Fruit fly (Drosophila melanogaster) whole organism, embryonic: ENCODE results near the gene CG5910.

Source experiments
- Atf-2 ChIP-seq: fragments of 200-800 bp; sonication (Bioruptor generic); optimal IDR thresholded peaks from 2 replicates; lab custom pipeline; 2016; ENCODE audit warnings: missing biosample characterization, missing genetic modification characterization
- B-H1 ChIP-seq: fragments of 200-800 bp; sonication (Bioruptor generic); IDR thresholded peaks from 3 replicates; pipeline ENCODE4 v1.3.6; 2022; ENCODE audit warnings: missing biosample characterization, missing genetic modification characterization
- Bteb2 ChIP-seq: fragments of 200-800 bp; sonication (Bioruptor generic); optimal IDR thresholded peaks from 2 replicates; lab custom pipeline; 2016; ENCODE audit warnings: missing biosample characterization, missing genetic modification characterization
- CG10274 ChIP-seq: fragments of 200-800 bp; sonication (Bioruptor generic); optimal IDR thresholded peaks from 3 replicates; lab custom pipeline; 2017; ENCODE audit warnings: missing biosample characterization, mild to moderate bottlenecking, missing genetic modification characterization
- CG12071 ChIP-seq: fragments of 200-800 bp; sonication (Bioruptor generic); optimal IDR thresholded peaks from 3 replicates; lab custom pipeline; 2018; ENCODE audit warnings: missing biosample characterization, mild to moderate bottlenecking, missing genetic modification characterization
- CG12155 ChIP-seq: fragments of 200-800 bp; sonication (Bioruptor generic); optimal IDR thresholded peaks from 3 replicates; lab custom pipeline; 2016; ENCODE audit warnings: missing biosample characterization, missing genetic modification characterization
- CG12219 ChIP-seq: fragments of 200-800 bp; sonication (Bioruptor generic); optimal IDR thresholded peaks from 3 replicates; lab custom pipeline; 2018; ENCODE audit warnings: missing biosample characterization, mild to moderate bottlenecking, missing genetic modification characterization
- CG13624 ChIP-seq: fragments of 200-800 bp; sonication (Bioruptor generic); optimal IDR thresholded peaks from 2 replicates; lab custom pipeline; 2016; ENCODE audit warnings: missing biosample characterization, missing genetic modification characterization
- CG14965 ChIP-seq: fragments of 200-800 bp; sonication (Bioruptor generic); optimal IDR thresholded peaks from 2 replicates; lab custom pipeline; 2016; ENCODE audit warnings: missing biosample characterization, missing genetic modification characterization, borderline replicate concordance
- CG18262 ChIP-seq: fragments of 200-800 bp; optimal IDR thresholded peaks from 3 replicates; lab custom pipeline; 2019; ENCODE audit warnings: missing biosample characterization, mild to moderate bottlenecking, missing genetic modification characterization, moderate library complexity
- CG1832 ChIP-seq: fragments of 200-800 bp; sonication (Bioruptor generic); optimal IDR thresholded peaks from 2 replicates; lab custom pipeline; 2017; ENCODE audit warnings: missing biosample characterization, mild to moderate bottlenecking, missing genetic modification characterization, inconsistent platforms
- CG2712 ChIP-seq: fragments of 200-800 bp; optimal IDR thresholded peaks from 3 replicates; lab custom pipeline; 2019; ENCODE audit warnings: missing biosample characterization, mild to moderate bottlenecking, missing genetic modification characterization, moderate library complexity
- CG31365 ChIP-seq: fragments of 200-800 bp; sonication (Bioruptor generic); optimal IDR thresholded peaks from 2 replicates; lab custom pipeline; 2018; ENCODE audit warnings: missing biosample characterization, mild to moderate bottlenecking, missing genetic modification characterization
- CG31441 ChIP-seq: fragments of 200-800 bp; sonication (Bioruptor generic); IDR thresholded peaks from 2 replicates; pipeline ENCODE4 v1.3.6; 2022; ENCODE audit warnings: missing biosample characterization, missing genetic modification characterization
- CG32767 ChIP-seq: fragments of 200-800 bp; sonication (Bioruptor generic); IDR thresholded peaks from 2 replicates; pipeline ENCODE4 v1.3.6; 2022; ENCODE audit warnings: missing biosample characterization, missing genetic modification characterization
- CG4360 ChIP-seq: fragments of 200-800 bp; sonication (Bioruptor generic); IDR thresholded peaks from 2 replicates; pipeline ENCODE4 v1.3.6; 2022; ENCODE audit warnings: missing biosample characterization, missing genetic modification characterization
- CG7271 ChIP-seq: fragments of 200-800 bp; sonication (Bioruptor generic); optimal IDR thresholded peaks from 2 replicates; lab custom pipeline; 2018; ENCODE audit warnings: missing biosample characterization, mild to moderate bottlenecking, missing genetic modification characterization, moderate library complexity
- CG7987 ChIP-seq: fragments of 200-800 bp; sonication (Bioruptor generic); optimal IDR thresholded peaks from 2 replicates; lab custom pipeline; 2018; ENCODE audit warnings: missing biosample characterization, mild to moderate bottlenecking, missing genetic modification characterization, moderate library complexity
- CrebB ChIP-seq: fragments of 200-800 bp; sonication (Bioruptor generic); optimal IDR thresholded peaks from 3 replicates; lab custom pipeline; 2018; ENCODE audit warnings: missing biosample characterization, mild to moderate bottlenecking, missing genetic modification characterization
- D ChIP-seq, 2 experiments: fragments of 200-800 bp in 1 of 2; fragments of >200 bp in 1 of 2; sonication (Bioruptor generic) in 1 of 2; optimal IDR thresholded peaks; 2 replicates in 1 of 2; 3 replicates in 1 of 2; lab custom pipeline; 2017; ENCODE audit warnings: mild to moderate bottlenecking in 1 of 2, missing biosample characterization in 1 of 2, missing genetic modification characterization in 1 of 2, missing genetic modification reagents in 1 of 2
- D19A ChIP-seq: fragments of 200-800 bp; optimal IDR thresholded peaks from 3 replicates; lab custom pipeline; 2019; ENCODE audit warnings: missing biosample characterization, mild to moderate bottlenecking, missing genetic modification characterization, moderate library complexity
- Dbx ChIP-seq: fragments of 200-800 bp; sonication (Bioruptor generic); IDR thresholded peaks from 3 replicates; pipeline ENCODE4 v1.3.6; 2022; ENCODE audit warnings: missing biosample characterization, missing genetic modification characterization
- Ets65A ChIP-seq: fragments of 200-800 bp; sonication (Bioruptor generic); peaks from one replicate; lab custom pipeline; 2016; ENCODE audit warnings: missing biosample characterization, missing genetic modification characterization
- Fer2 ChIP-seq: fragments of 200-800 bp; sonication (Bioruptor generic); optimal IDR thresholded peaks from 2 replicates; lab custom pipeline; 2018; ENCODE audit warnings: missing biosample characterization, mild to moderate bottlenecking, missing genetic modification characterization, moderate library complexity
- Hey ChIP-seq: fragments of 200-800 bp; sonication (Bioruptor generic); optimal IDR thresholded peaks from 3 replicates; lab custom pipeline; 2018; ENCODE audit warnings: missing biosample characterization, mild to moderate bottlenecking, missing genetic modification characterization
- Sox100B ChIP-seq: fragments of 200-800 bp; sonication (Bioruptor generic); optimal IDR thresholded peaks from 3 replicates; lab custom pipeline; 2018; ENCODE audit warnings: missing biosample characterization, mild to moderate bottlenecking, missing genetic modification characterization
- Ssrp ChIP-seq: fragments of 200-800 bp; sonication (Bioruptor generic); optimal IDR thresholded peaks from 2 replicates; lab custom pipeline; 2018; ENCODE audit warnings: missing biosample characterization, mild to moderate bottlenecking, missing genetic modification characterization, moderate library complexity
- ara ChIP-seq: fragments of 200-800 bp; sonication (Bioruptor generic); IDR thresholded peaks from 2 replicates; pipeline ENCODE4 v1.3.6; 2022; ENCODE audit warnings: missing biosample characterization, missing genetic modification characterization
- bowl ChIP-seq: fragments of 200-800 bp; sonication (Bioruptor generic); IDR thresholded peaks from 2 replicates; pipeline ENCODE4 v1.3.6; 2022; ENCODE audit warnings: missing biosample characterization, missing genetic modification characterization
- cato ChIP-seq: fragments of 200-800 bp; sonication (Bioruptor generic); optimal IDR thresholded peaks from 2 replicates; lab custom pipeline; 2016; ENCODE audit warnings: missing biosample characterization, missing genetic modification characterization, borderline replicate concordance
- crol ChIP-seq: fragments of 200-800 bp; sonication (Bioruptor generic); IDR thresholded peaks from 2 replicates; pipeline ENCODE4 v1.3.6; 2022; ENCODE audit warnings: missing biosample characterization, missing genetic modification characterization
- dm ChIP-seq: fragments of 200-800 bp; sonication (Bioruptor generic); optimal IDR thresholded peaks from 3 replicates; lab custom pipeline; 2016; ENCODE audit warnings: missing biosample characterization, missing genetic modification characterization
- fd3F ChIP-seq: fragments of 200-800 bp; sonication (Bioruptor generic); optimal IDR thresholded peaks from 2 replicates; lab custom pipeline; 2018; ENCODE audit warnings: missing biosample characterization, mild to moderate bottlenecking, missing genetic modification characterization, moderate library complexity
- gcm2 ChIP-seq: fragments of 200-800 bp; sonication (Bioruptor generic); optimal IDR thresholded peaks from 2 replicates; lab custom pipeline; 2016; ENCODE audit warnings: missing biosample characterization, missing genetic modification characterization
- insv ChIP-seq, 2 experiments: fragments of 200-800 bp; sonication (Bioruptor generic); optimal IDR thresholded peaks; 3 replicates each; lab custom pipeline; 2016 to 2018; ENCODE audit warnings: missing biosample characterization in 2 of 2, missing genetic modification characterization in 2 of 2
- lbe ChIP-seq: fragments of 200-800 bp; sonication (Bioruptor generic); optimal IDR thresholded peaks from 2 replicates; lab custom pipeline; 2016; ENCODE audit warnings: missing biosample characterization, mild to moderate bottlenecking, missing genetic modification characterization
- lola ChIP-seq, 3 experiments: fragments of >200 bp in 2 of 3; fragments of 200-800 bp in 1 of 3; sonication (Bioruptor generic) in 1 of 3; optimal IDR thresholded peaks; 2 replicates each; lab custom pipeline; 2017 to 2019; ENCODE audit warnings: missing biosample characterization in 3 of 3, missing genetic modification characterization in 3 of 3, mild to moderate bottlenecking in 1 of 3, moderate library complexity in 1 of 3
- lov ChIP-seq, 2 experiments: fragments of 200-800 bp in 1 of 2; fragments of >200 bp in 1 of 2; sonication (Bioruptor generic) in 1 of 2; IDR thresholded peaks in 1 of 2; optimal IDR thresholded peaks in 1 of 2; 2 replicates in 1 of 2; 3 replicates in 1 of 2; pipeline versions ENCODE4 v1.3.6 to Lab custom; 2017 to 2022; ENCODE audit warnings: missing biosample characterization in 1 of 2, missing genetic modification characterization in 1 of 2
- nmo ChIP-seq: fragments of 200-800 bp; sonication (Bioruptor generic); optimal IDR thresholded peaks from 2 replicates; lab custom pipeline; 2018; ENCODE audit warnings: missing biosample characterization, mild to moderate bottlenecking, missing genetic modification characterization, moderate library complexity
- ranshi ChIP-seq: fragments of 200-800 bp; sonication (Bioruptor generic); IDR thresholded peaks from 2 replicates; pipeline ENCODE4 v1.3.6; 2022; ENCODE audit warnings: missing biosample characterization, missing genetic modification characterization
- sc ChIP-seq, 3 experiments: fragments of >200 bp in 2 of 3; fragments of 200-800 bp in 1 of 3; sonication (Bioruptor generic) in 1 of 3; optimal IDR thresholded peaks; 2 replicates in 2 of 3; 3 replicates in 1 of 3; lab custom pipeline; 2017; ENCODE audit warnings: mild to moderate bottlenecking in 1 of 3, missing biosample characterization in 1 of 3, missing genetic modification characterization in 1 of 3, missing genetic modification reagents in 1 of 3
- sens-2 ChIP-seq: fragments of 200-800 bp; sonication (Bioruptor generic); IDR thresholded peaks from 2 replicates; pipeline ENCODE4 v1.3.6; 2022; ENCODE audit warnings: missing biosample characterization, missing genetic modification characterization
- shn ChIP-seq: fragments of 200-800 bp; sonication (Bioruptor generic); optimal IDR thresholded peaks from 3 replicates; lab custom pipeline; 2016; ENCODE audit warnings: missing biosample characterization, missing genetic modification characterization
- tin ChIP-seq: fragments of 200-800 bp; sonication (Bioruptor generic); optimal IDR thresholded peaks from 3 replicates; lab custom pipeline; 2016; ENCODE audit warnings: missing biosample characterization, missing genetic modification characterization
- vfl ChIP-seq: fragments of 200-800 bp; sonication (Bioruptor generic); optimal IDR thresholded peaks from 2 replicates; lab custom pipeline; 2016; ENCODE audit warnings: missing biosample characterization, missing genetic modification characterization
- wor ChIP-seq: fragments of 200-800 bp; sonication (Bioruptor generic); IDR thresholded peaks from 2 replicates; pipeline ENCODE4 v1.3.6; 2022; ENCODE audit warnings: missing biosample characterization, missing genetic modification characterization
- z ChIP-seq: fragments of 200-800 bp; sonication (Bioruptor generic); IDR thresholded peaks from 3 replicates; pipeline ENCODE4 v1.3.6; 2022; ENCODE audit warnings: missing biosample characterization, missing genetic modification characterization
- zf30C ChIP-seq: fragments of 200-800 bp; sonication (Bioruptor generic); optimal IDR thresholded peaks from 3 replicates; lab custom pipeline; 2018; ENCODE audit warnings: missing biosample characterization, mild to moderate bottlenecking, missing genetic modification characterization

Gene CG5910

DNA sequence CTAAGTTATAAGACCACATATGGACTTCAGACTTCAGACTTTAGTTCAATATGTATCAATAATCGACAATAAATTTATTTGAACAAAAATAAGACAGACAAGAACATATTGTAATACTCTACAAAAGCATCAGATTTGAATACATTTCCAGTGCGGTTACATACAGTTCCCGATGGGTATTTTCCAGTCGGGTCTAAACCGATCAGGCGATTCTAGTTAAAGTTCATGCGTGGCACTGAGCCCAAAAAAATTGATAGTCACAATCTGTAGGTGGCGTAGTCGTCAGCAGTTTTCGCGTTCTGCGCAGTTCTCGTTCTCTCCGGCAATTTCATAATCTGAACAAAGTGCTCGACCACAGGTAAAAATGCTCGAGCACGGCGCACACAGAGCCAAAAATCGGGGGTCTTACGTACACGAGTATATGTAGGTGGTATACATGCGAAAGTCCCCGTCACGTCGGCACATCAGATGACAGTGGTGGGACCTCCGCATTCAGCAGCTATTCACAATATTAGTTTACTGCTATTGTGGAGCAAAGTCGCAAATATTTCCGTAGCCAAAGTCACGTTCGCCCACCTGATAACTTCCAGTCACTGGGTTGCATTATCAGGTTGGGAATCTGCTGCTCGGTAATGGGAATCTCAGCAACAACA, 46.8 kb upstream of the CG5910 start (continued):
- TF ChIP-seq fd3F (peak; percentile 7), dm (GFP tag; lab: Kevin White, UChicago) (no peak), D (optimal IDR thresholded peaks at IDR 0.05; lab: Kevin White, UChicago) (no peak), D (GFP tag; optimal IDR thresholded peaks at IDR 0.05; lab: Kevin White, UChicago) (no peak), lov (optimal IDR thresholded peaks at IDR 0.05; lab: Kevin White, UChicago) (no peak), lov (GFP tag; IDR thresholded peaks at IDR 0.05; lab: Robert Waterston, UW) (no peak), CG7271 (tag; lab: Kevin White, UChicago) (no peak), CG7987 (GFP tag; lab: Kevin White, UChicago) (peak; percentile 44), CG1832 (no peak), Ssrp (tag; lab: Kevin White, UChicago) (no peak), CG31365 (tag; lab: Kevin White, UChicago) (no peak), lbe (GFP tag; lab: Kevin White, UChicago) (no peak), wor (GFP tag; lab: Robert Waterston, UW) (no peak), insv (GFP tag; optimal IDR thresholded peaks at IDR 0.05; lab: Kevin White, UChicago) (no peak), CG14965 (no peak), Dbx (GFP tag; lab: Robert Waterston, UW) (0 out of 3 replicates have a peak, but pooled peaks have one; percentile 46), D19A (peak; percentile 63), CG12219 (GFP tag; lab: Kevin White, UChicago) (no peak), ranshi (0 out of 2 replicates have a peak, but pooled peaks have one; percentile 41), cato (GFP tag; lab: Kevin White, UChicago) (no peak), Ets65A (peak; percentile 31), Bteb2 (peak; percentile 61), tin (GFP tag; lab: Kevin White, UChicago) (no peak), gcm2 (GFP tag; lab: Kevin White, UChicago) (no peak), shn (GFP tag; lab: Kevin White, UChicago) (peak; percentile 29), B-H1 (no peak), Hey (tag; lab: Kevin White, UChicago) (peak; percentile 40), CrebB (tag; lab: Kevin White, UChicago) (peak; percentile 44), sc (optimal IDR thresholded peaks at IDR 0.05; lab: Kevin White, UChicago) (no peak), sc (GFP tag; optimal IDR thresholded peaks at IDR 0.05; lab: Kevin White, UChicago) (no peak), nmo (GFP tag; lab: Kevin White, UChicago) (peak; percentile 33), CG12155 (GFP tag; lab: Kevin White, UChicago) (peak; percentile 60), crol (GFP tag; lab: Robert Waterston, UW) (no peak), ara (GFP tag; lab: Robert Waterston, UW) (no peak), sens-2 (GFP tag; lab: Robert Waterston, UW) (no peak), CG10274 (GFP tag; lab: Kevin White, UChicago) (peak; percentile 13), bowl (GFP tag; lab: Robert Waterston, UW) (no peak), Fer2 (tag; lab: Kevin White, UChicago) (no peak), Atf-2 (GFP tag; lab: Kevin White, UChicago) (peak; percentile 29), CG2712 (tag; lab: Kevin White, UChicago) (peak; percentile 33), CG12071 (GFP tag; lab: Kevin White, UChicago) (peak; percentile 36), CG18262 (tag; lab: Kevin White, UChicago) (peak; percentile 22), CG4360 (no peak), z (GFP tag; lab: Robert Waterston, UW) (no peak), lola (GFP tag; optimal IDR thresholded peaks at IDR 0.05; lab: Kevin White, UChicago) (no peak), CG32767 (GFP tag; lab: Robert Waterston, UW) (no peak), vfl (GFP tag; lab: Kevin White, UChicago) (peak; percentile 30), CG13624 (GFP tag; lab: Kevin White, UChicago) (peak; percentile 85), Sox100B (GFP tag; lab: Kevin White, UChicago) (peak; percentile 13), zf30C (GFP tag; lab: Kevin White, UChicago) (peak; percentile 9), CG31441 (GFP tag; lab: Robert Waterston, UW) (0 out of 2 replicates have a peak, but pooled peaks have one; percentile 24)
